Fruit fly (Drosophila melanogaster) Kc167 (cell line): ENCODE measurements around the gene RPA2.

ENCODE experiments used
- Myc ChIP-seq: fragments of >200 bp; optimal IDR thresholded peaks from 2 replicates; lab custom pipeline; 2017; ENCODE audit warnings: missing external identifiers
- Sin3A ChIP-seq: fragments of >200 bp; optimal IDR thresholded peaks from 2 replicates; lab custom pipeline; 2018; ENCODE audit warnings: missing external identifiers
- h ChIP-seq: fragments of >200 bp; optimal IDR thresholded peaks from 3 replicates; lab custom pipeline; 2018; ENCODE audit warnings: missing external identifiers
- insv ChIP-seq: fragments of >200 bp; optimal IDR thresholded peaks from 3 replicates; lab custom pipeline; 2018; ENCODE audit warnings: missing external identifiers
- psq ChIP-seq: fragments of >200 bp; optimal IDR thresholded peaks from 2 replicates; lab custom pipeline; 2017; ENCODE audit warnings: missing external identifiers
- ttk ChIP-seq: sonication (Bioruptor generic); optimal IDR thresholded peaks from 2 replicates; lab custom pipeline; 2017; ENCODE audit warnings: missing external identifiers

RPA2 gene

DNA sequence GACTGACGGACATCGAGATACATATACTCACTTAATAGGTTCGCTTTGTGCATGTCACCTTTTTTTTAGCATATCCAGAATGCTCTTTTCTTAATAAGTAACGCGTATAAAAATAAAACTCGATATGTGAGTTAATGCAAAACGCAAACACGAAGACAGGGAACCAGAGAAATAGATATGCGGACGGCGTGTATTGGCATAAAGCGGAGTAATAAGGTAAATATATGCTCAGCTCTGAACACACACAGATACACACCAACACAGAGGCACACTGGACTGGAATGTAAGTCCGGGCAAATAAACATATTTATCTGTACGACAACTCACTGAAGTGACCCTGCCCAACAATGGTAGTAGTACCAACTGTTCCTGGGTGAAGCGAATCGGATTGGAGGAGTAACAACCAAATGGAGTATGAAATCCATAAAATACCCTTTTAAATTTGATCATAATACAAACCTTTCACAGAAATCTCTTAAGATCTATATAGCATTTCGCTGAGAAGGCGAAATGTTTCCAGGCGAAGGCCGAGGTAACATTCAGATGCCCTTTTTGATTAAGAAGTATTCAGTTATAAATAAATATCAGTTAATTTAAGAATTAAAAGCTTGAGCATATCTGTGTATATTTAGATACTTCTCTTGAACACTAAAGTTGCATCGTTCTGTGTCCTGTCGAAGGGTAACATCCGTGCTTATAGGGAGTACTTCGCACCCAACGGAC lies 9.6 kb upstream of the RPA2 start:
- TF ChIP-seq Sin3A (lab: Kevin White, UChicago) = no peak
- TF ChIP-seq h (lab: Kevin White, UChicago) = no peak
- TF ChIP-seq Myc (lab: Kevin White, UChicago) = no peak
- no peak for TF ChIP-seq ttk (lab: Kevin White, UChicago)
- TF ChIP-seq insv (lab: Kevin White, UChicago) = no peak
- TF ChIP-seq psq (lab: Kevin White, UChicago) = no peak

DNA sequence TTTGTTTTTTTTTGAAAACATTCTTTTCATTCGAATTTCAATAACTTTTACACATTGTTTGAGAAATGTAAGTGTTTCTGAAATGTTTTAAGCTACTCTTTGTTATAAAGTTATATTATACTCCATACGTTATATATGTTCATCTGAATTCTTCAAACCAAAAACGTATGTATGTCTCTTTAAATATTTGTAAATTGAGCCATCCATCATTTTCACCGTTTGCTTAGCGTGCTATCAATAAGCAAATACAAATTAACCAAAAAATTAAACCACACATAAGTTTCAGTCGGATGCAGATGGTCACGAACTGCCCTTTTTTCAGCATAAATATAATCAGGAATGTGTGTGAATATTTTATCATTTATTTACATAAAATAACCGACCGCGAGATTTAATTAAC lies 8.7 kb upstream of the RPA2 start:
- no peak for TF ChIP-seq insv (lab: Kevin White, UChicago)
- no peak for TF ChIP-seq Myc (lab: Kevin White, UChicago)
- TF ChIP-seq h (lab: Kevin White, UChicago) = no peak
- TF ChIP-seq psq (lab: Kevin White, UChicago) = no peak
- no peak for TF ChIP-seq ttk (lab: Kevin White, UChicago)
- TF ChIP-seq Sin3A (lab: Kevin White, UChicago) = no peak

DNA sequence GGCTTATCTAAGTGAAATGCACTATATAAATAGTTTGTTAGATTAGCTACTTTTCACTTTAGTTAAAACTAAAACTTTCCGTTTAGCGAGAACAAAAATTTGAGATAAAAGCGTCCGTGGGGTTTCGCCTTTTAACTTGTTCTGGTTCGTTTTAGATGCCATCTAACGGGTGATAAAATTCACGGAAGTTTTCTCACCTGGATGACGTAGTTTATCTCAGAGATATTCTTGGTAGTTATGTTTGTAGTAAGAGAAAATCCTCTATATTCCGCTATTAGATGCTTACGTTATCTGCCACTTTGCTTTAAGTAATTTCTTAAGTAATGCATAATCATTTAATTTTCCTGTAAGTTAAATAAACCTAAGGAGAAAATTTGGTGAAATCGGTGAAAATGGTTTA lies 8.1 kb upstream of the RPA2 start, which contains the start of gene CG9270:
Gene CG9270 (minus strand): TSS at position 101 of the 400 bp plus-strand sequence.
- TF ChIP-seq insv (lab: Kevin White, UChicago) = no peak
- TF ChIP-seq psq (lab: Kevin White, UChicago) = no peak
- no peak for TF ChIP-seq Myc (lab: Kevin White, UChicago)
- no peak for TF ChIP-seq Sin3A (lab: Kevin White, UChicago)
- no peak for TF ChIP-seq ttk (lab: Kevin White, UChicago)
- no peak for TF ChIP-seq h (lab: Kevin White, UChicago)

DNA sequence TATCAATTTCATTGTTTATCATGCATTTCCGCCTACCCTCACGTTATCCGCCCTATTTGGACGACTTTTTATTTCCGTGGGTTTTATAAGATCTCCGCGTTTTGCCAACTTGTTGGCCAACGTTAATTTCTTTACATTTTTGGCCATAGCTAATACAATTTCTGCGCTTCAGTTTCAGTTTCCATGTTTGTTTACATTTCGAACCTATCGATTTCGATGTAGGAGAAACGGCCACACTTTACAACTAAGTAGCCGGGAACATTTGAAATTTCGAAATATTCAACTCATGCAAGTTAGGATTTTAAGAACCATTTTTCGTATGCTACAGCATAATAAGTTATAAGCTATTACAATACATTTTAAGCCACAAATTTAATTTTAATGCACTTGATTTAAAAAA lies 1.7 kb upstream of the RPA2 start, which contains the start of gene Nthl1:
Gene Nthl1 (minus strand): TSS at position 208 of the 400 bp plus-strand sequence.
- TF ChIP-seq Sin3A (lab: Kevin White, UChicago) = no peak
- TF ChIP-seq insv (lab: Kevin White, UChicago) = no peak
- no peak for TF ChIP-seq psq (lab: Kevin White, UChicago)

DNA sequence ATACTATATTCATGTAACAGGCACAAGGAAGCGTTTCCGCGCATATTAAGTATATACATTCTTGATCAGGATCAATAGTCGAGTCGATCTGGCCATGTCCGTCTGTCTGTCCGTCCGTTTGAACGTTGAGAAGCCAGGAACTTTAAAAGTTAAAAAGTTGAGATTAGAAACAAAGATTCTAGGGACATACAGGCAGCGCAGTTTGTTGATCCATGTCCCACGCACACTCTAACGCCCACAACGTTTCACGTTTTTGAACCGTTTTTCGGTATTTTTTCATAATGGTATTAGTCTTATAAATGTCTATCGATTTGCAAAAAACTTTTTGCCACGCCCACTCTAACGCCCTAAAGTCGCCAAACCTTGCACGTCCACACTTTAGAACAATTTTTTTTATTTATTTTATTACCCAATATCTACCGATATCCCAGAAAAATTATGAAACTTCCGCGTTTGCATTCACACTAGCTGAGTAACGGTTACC lies 2.8 kb downstream of the RPA2 start:
- TF ChIP-seq insv (lab: Kevin White, UChicago) (no peak), Sin3A (lab: Kevin White, UChicago) (no peak), h (lab: Kevin White, UChicago) (no peak), psq (lab: Kevin White, UChicago) (no peak), Myc (lab: Kevin White, UChicago) (no peak), ttk (lab: Kevin White, UChicago) (no peak)

DNA sequence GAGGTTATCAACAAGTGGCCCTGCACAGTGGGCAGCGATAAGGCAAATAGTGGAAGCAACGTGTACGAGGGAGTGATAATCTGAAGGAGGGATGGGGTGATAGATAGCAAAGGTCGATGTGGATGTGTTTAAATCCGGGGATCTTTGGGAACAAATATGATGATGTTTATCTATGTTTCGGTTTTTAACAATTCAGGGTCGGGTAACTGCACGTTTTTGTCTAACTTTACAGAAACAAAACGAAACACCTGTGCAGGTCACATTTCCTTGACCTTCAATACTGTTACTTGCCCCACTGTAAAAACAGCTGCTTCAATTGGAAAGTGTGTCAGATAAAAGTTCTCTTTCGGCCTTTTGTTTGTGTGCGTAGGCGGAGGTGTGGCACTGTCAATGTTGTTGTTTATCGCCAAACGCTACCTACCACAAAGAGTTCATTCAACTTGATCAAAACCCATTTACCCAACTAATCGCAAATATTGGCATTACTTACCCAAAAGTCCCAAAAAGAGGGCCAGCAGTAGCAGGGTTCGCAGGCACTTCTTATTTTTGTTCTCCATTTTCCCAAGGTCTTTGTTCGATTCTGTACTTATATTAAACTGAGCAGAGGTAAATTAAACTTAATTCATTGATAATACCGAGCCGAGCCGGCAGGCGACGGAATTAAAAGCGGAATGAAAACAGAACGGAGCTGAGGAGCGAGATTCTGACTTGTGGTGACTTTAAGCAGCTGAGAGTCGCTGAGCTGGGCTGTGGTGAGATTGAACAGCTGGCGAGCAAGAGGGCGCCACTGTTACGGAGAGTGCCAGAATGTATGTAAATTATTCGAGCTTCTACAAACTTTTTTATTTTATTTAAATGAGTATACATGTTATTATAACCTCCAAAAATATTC lies 3.5 kb downstream of the RPA2 start, which contains the start of gene Mtp:
Gene Mtp (minus strand): TSS at position 681 of the 892 bp plus-strand sequence.
- no peak for TF ChIP-seq Myc (lab: Kevin White, UChicago)

DNA sequence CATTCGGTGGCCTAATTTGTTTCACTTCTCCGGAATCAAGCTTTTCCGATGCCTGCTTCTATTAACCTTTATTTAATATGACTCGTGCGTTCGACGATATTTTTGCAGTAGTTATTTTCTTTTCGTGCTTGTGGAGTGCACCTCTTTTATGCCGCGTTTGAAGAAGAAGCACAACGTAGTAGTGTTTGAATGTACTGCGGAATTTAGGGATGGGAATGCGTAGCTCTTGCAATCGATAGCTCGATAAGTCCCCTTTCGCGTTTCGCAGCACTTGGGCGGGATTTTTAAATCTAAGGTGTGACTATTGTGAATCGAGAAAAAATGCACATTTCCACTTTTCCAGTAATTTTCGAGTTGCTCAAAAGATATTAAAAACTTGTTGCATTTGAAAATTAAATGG lies 7.2 kb downstream of the RPA2 start, which contains the start of the genes CG43739 and sky:
Gene CG43739 (minus strand): TSS at position 199 of the 400 bp plus-strand sequence.
Gene sky (minus strand): TSS at position 199 of the 400 bp plus-strand sequence.
- TF ChIP-seq psq (lab: Kevin White, UChicago) (no peak), ttk (lab: Kevin White, UChicago) (no peak), Sin3A (lab: Kevin White, UChicago) (no peak), Myc (lab: Kevin White, UChicago) (no peak), h (lab: Kevin White, UChicago) (no peak), insv (lab: Kevin White, UChicago) (no peak)

DNA sequence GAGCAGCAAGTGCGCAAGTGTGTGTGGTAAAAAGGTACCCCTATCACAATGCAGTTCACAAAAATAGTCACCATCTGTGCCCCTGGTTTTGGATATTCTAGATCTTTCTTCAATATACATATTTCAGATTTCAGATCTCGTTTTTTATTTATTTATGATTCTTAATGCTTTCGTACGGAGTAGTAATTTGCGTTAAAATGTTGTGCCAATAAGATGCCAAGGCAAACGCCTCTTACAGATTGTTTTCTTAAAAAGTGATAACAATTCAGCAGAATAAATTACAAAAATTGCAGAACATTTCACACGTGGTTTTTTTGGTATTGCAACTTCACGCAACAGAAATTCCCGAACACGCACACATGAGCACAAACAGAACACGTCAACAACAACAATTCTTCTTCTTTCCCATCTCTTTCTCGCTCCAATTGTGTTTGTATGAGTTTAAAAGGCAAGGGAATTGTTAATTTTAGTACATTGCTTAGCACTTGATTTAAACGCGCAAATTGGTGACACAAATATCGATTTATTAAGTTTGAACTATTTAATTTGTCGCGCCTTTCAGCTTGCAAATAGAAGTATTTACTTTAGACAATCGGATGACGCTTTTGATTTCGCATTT lies 7.8 kb downstream of the RPA2 start:
- TF ChIP-seq ttk (lab: Kevin White, UChicago) = no peak
- TF ChIP-seq Myc (lab: Kevin White, UChicago) = no peak
- TF ChIP-seq psq (lab: Kevin White, UChicago) = no peak
- TF ChIP-seq h (lab: Kevin White, UChicago) = no peak
- no peak for TF ChIP-seq Sin3A (lab: Kevin White, UChicago)
- no peak for TF ChIP-seq insv (lab: Kevin White, UChicago)

DNA sequence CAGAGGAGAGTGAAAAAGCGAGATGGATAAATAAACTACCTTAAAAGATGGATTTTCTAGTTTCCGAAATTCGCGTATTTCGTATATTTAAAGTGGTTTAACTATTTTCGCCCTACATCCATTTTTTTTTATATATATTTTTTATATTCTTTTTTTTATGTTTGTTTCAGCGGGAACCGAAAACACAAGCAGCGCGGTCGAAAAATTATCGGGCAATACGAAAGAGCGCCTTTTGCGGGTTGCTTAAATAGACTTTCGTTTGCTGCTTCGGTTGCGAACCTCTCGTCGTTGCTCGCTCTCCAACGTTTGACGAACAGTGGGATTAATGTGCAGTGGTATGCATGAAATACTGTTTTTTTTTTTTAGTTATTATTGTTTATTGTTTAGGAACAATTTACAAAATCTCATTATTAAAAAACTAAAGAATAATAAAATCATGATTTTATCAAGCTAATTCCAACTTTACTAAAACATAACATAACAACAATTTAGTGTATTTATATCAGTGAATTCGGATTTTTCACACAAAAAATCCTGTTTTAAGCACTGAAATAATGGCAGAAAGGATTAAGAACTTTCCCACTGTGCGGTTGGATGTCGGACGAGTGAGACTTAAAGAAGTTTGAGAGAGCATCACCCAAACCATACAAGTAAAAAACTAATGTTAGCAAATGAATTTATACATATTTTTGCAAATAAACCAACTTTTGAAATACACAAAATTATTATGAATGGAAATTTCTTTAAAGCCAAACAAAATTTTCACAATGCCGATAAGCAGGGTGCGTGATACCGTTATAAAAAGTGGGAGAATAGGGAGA lies 8.5 kb downstream of the RPA2 start:
- TF ChIP-seq h (lab: Kevin White, UChicago) (no peak), Myc (lab: Kevin White, UChicago) (no peak), insv (lab: Kevin White, UChicago) (no peak), psq (lab: Kevin White, UChicago) (no peak), Sin3A (lab: Kevin White, UChicago) (no peak), ttk (lab: Kevin White, UChicago) (no peak)

DNA sequence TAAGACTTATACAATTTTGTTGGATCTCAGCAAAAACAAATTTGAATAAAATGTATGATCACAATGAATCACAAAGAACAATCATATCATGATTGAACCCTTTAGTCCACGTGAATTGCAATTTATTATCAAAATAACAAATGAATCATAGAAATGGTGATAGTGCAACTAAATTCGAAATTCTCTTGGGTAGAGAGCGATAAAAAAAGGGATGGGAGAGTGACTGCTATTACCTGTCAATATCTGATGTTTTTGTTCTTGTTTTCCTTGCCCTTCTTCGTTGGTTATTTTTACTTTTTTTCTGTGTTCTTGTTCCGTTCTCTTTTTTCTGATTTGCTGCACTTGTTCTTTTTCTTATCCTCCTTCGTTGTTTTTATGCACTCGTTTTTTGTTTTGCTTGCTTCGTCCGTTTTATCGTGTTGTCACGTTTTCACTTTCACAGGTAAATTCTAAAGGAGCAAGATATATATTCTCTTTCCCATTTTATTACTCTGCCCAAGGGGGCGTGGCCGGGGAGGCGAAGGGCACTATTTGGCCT lies 9.2 kb downstream of the RPA2 start:
- TF ChIP-seq ttk (lab: Kevin White, UChicago) (no peak), h (lab: Kevin White, UChicago) (no peak), Myc (lab: Kevin White, UChicago) (no peak)
